Worm (Caenorhabditis elegans) whole organism, L2 larva: ENCODE results near the gene F46C5.4.

Source experiments
- F13H6.1 ChIP-seq: sonication (generic microtip); optimal IDR thresholded peaks from 2 replicates; lab custom pipeline; 2016; ENCODE audit warnings: missing genetic modification characterization, missing compliant biosample characterization
- ZK546.5 ChIP-seq: sonication (generic microtip); optimal IDR thresholded peaks from 2 replicates; lab custom pipeline; 2017; ENCODE audit warnings: missing biosample characterization, missing genetic modification characterization
- blmp-1 ChIP-seq: sonication (generic microtip); optimal IDR thresholded peaks from 2 replicates; lab custom pipeline; 2017; ENCODE audit warnings: missing genetic modification characterization, mild to moderate bottlenecking, missing compliant biosample characterization, antibody characterized with exemption, moderate library complexity; ENCODE audit not compliant: insufficient read depth
- ceh-82 ChIP-seq: fragments of 150-350 bp; optimal IDR thresholded peaks from 2 replicates; lab custom pipeline; 2014; ENCODE audit warnings: missing biosample characterization, missing genetic modification characterization
- dmd-4 ChIP-seq: sonication (generic microtip); optimal IDR thresholded peaks from 2 replicates; lab custom pipeline; 2017; ENCODE audit warnings: missing biosample characterization, missing genetic modification characterization
- fos-1 ChIP-seq: fragments of 150-350 bp; optimal IDR thresholded peaks from 2 replicates; lab custom pipeline; 2014; ENCODE audit warnings: missing biosample characterization, missing genetic modification characterization
- lin-11 ChIP-seq: fragments of 150-350 bp; sonication (generic microtip); optimal IDR thresholded peaks from 2 replicates; lab custom pipeline; 2014; ENCODE audit warnings: missing biosample characterization, missing genetic modification characterization, inconsistent platforms, mixed read lengths
- lsy-2 ChIP-seq, 2 experiments: fragments of 150-350 bp in 1 of 2; sonication (generic microtip) in 1 of 2; optimal IDR thresholded peaks; 2 replicates each; lab custom pipeline; 2014 to 2017; ENCODE audit warnings: missing biosample characterization in 2 of 2, missing genetic modification characterization in 2 of 2
- unc-62 ChIP-seq: fragments of 150-350 bp; optimal IDR thresholded peaks from 2 replicates; lab custom pipeline; 2014; ENCODE audit warnings: missing biosample characterization, missing genetic modification reagents, missing genetic modification characterization

- TF ChIP-seq F13H6.1 (peak; percentile 93), lin-11 (tag; lab: Kevin White, UChicago) (peak; percentile 97), unc-62 (peak; percentile 69), ZK546.5 (peak; percentile 28), blmp-1 (tag; lab: Kevin White, UChicago) (peak; percentile 60), dmd-4 (tag; lab: Kevin White, UChicago) (no peak), lsy-2 (tag; optimal IDR thresholded peaks at IDR 0.05; lab: Kevin White, UChicago) (peak; percentile 75 to 96), fos-1 (tag; lab: Kevin White, UChicago) (peak; percentile 96), ceh-82 (tag; lab: Kevin White, UChicago) (peak; percentile 66)
Observed at ce11 chrII:8787376-8787775, 48.5 kb upstream of the F46C5.4 start.
